Fruit fly (Drosophila melanogaster): Measurements from ENCODE around the gene mge.

The mge gene

dm6 chr3L:3926191-3926765, 16.5 kb upstream of the mge start:
- TF ChIP-seq vri (GFP tag; optimal IDR thresholded peaks at IDR 0.05) = peak; percentile 96
- no peak for TF ChIP-seq CG31627 (GFP tag; optimal IDR thresholded peaks at IDR 0.05)
- no peak for TF ChIP-seq lz (GFP tag; optimal IDR thresholded peaks at IDR 0.05)
- TF ChIP-seq CG4318 (GFP tag; optimal IDR thresholded peaks at IDR 0.05) = no peak
- no peak for TF ChIP-seq Sox14 (GFP tag; optimal IDR thresholded peaks at IDR 0.05)
- no peak for TF ChIP-seq Eip75B (GFP tag; optimal IDR thresholded peaks at IDR 0.05)
- TF ChIP-seq CG11294 (GFP tag; IDR thresholded peaks at IDR 0.05) = no peak
- no peak for TF ChIP-seq eg (GFP tag; IDR thresholded peaks at IDR 0.05)
- no peak for TF ChIP-seq fkh (GFP tag; optimal IDR thresholded peaks at IDR 0.05)
- TF ChIP-seq Eip78C (GFP tag) = peak; percentile 30
- TF ChIP-seq dsx (GFP tag; optimal IDR thresholded peaks at IDR 0.05; ENCODE audit: poor library complexity, severe bottlenecking) = no peak

dm6 chr3L:3925487-3925886, 15.8 kb upstream of the mge start:
- TF ChIP-seq vri (GFP tag; optimal IDR thresholded peaks at IDR 0.05) (peak; percentile 69), CG8119 (GFP tag; IDR thresholded peaks at IDR 0.05) (no peak), CG8319 (GFP tag; optimal IDR thresholded peaks at IDR 0.05) (no peak), dsx (GFP tag; optimal IDR thresholded peaks at IDR 0.05; ENCODE audit: poor library complexity, severe bottlenecking) (no peak)

- TF ChIP-seq svp (GFP tag) (no peak), vri (GFP tag; optimal IDR thresholded peaks at IDR 0.05) (peak; percentile 74)
Observed at dm6 chr3L:3923631-3924274, 14.0 kb upstream of the mge start.

DNA sequence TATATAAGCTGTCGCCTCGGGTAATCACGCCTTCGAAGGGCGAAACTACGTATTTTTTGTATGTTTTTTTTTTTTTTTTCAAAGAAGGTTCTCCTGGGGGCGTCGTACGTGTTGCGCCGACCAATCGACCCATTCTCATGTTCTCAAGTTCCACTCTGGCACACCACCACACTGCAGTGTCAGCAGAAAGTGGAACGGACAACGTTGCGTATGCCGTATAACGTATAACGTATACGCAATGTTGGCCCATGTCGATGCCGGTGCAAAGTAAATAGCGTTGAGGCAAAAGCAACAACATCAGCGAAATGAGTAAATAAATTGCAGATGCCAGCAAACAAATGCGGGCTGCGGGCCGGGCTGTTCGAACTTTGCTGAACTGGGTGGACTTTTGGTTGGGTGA, 2.4 kb upstream of the mge start:
- TF ChIP-seq CG34406 (GFP tag; optimal IDR thresholded peaks at IDR 0.05) (no peak), CG10669 (GFP tag; optimal IDR thresholded peaks at IDR 0.05) (no peak), CG31627 (GFP tag; optimal IDR thresholded peaks at IDR 0.05) (no peak), Met (GFP tag; optimal IDR thresholded peaks at IDR 0.05) (no peak), CG11902 (GFP tag; optimal IDR thresholded peaks at IDR 0.05) (no peak), CG9139 (GFP tag; optimal IDR thresholded peaks at IDR 0.05) (no peak), ss (GFP tag; optimal IDR thresholded peaks at IDR 0.05) (no peak)

dm6 chr3L:3908838-3909810, 607 bp downstream of the mge start:
- TF ChIP-seq vri (GFP tag; optimal IDR thresholded peaks at IDR 0.05) = peak; percentile 81
- no peak for TF ChIP-seq CG31627 (GFP tag; optimal IDR thresholded peaks at IDR 0.05)

- no peak for TF ChIP-seq Hr4 (GFP tag; optimal IDR thresholded peaks at IDR 0.05)
- TF ChIP-seq esn (GFP tag; optimal IDR thresholded peaks at IDR 0.05) = peak; percentile 18
- TF ChIP-seq fkh (GFP tag; optimal IDR thresholded peaks at IDR 0.05) = peak; percentile 93
Observed at dm6 chr3L:3905111-3905510, 4.6 kb downstream of the mge start, which contains the start of gene ida. TSS of gene ida (plus strand) at chr3L:3905344.

DNA sequence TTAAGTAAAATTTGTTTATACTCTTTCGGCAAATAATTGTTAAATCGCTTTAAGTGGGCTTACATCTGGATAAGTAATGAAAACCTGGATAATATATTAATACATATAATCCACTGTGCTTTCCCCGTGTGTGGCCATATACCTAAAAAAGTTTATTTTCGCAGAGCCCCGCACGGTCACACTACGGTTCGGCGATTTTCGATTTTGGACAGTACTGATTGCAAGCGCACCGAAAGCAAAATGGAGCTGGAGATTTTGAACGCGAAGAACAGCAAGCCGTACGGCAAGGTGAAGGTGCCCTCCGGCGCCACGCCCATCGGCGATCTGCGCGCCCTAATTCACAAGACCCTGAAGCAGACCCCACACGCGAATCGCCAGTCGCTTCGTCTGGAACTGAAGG, 6.4 kb downstream of the mge start, which contains the start of gene Sc2:
Gene Sc2 (plus strand): TSS at position 192 of the 400 bp plus-strand sequence.
- TF ChIP-seq eg (GFP tag; IDR thresholded peaks at IDR 0.05) = no peak
- TF ChIP-seq CG6163 (GFP tag; IDR thresholded peaks at IDR 0.05) = peak; percentile 41; the same call in 1 of the 3 replicates
